Fruit fly (Drosophila melanogaster): ENCODE data around the gene CG34301.

The CG34301 gene

DNA sequence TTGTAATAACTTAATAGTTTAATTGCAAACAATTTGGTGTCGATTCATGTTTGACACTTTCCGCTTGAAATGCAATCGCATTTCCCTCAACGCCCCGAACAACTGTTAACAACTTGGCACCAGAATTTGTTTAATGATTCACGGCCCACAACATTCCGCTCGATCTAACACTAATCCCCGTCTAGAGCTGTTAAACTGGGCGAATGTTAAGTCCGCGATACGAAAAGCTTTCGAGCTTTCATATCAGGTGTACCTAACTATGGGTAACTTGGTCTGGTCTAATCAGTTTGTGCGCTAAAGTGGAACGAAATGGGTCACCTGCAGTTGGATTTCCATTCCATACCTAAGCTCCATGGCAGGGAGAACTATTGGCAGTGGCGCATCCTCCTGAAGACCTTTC is at the start of gene CG34301:
CG34301 (plus strand) TSS at position 301 of the 400 bp plus-strand sequence.
- no peak for TF ChIP-seq CG4496 (GFP tag; IDR thresholded peaks at IDR 0.05)
- TF ChIP-seq CG12605 (GFP tag; IDR thresholded peaks at IDR 0.05): no peak
- TF ChIP-seq rn (GFP tag; IDR thresholded peaks at IDR 0.05): no peak
- no peak for TF ChIP-seq CG32121 (GFP tag; IDR thresholded peaks at IDR 0.05)
- no peak for TF ChIP-seq fd96Ca (GFP tag; IDR thresholded peaks at IDR 0.05)
- TF ChIP-seq CG34367 (tag; optimal IDR thresholded peaks at IDR 0.05): no peak
- TF ChIP-seq Pif1B (GFP tag; optimal IDR thresholded peaks at IDR 0.05): no peak
- no peak for TF ChIP-seq CG15710 (tag; optimal IDR thresholded peaks at IDR 0.05)
- no peak for TF ChIP-seq CG10348 (GFP tag; IDR thresholded peaks at IDR 0.05)
- TF ChIP-seq EcR (GFP tag; optimal IDR thresholded peaks at IDR 0.05): no peak
- TF ChIP-seq gl (tag; optimal IDR thresholded peaks at IDR 0.05): no peak

DNA sequence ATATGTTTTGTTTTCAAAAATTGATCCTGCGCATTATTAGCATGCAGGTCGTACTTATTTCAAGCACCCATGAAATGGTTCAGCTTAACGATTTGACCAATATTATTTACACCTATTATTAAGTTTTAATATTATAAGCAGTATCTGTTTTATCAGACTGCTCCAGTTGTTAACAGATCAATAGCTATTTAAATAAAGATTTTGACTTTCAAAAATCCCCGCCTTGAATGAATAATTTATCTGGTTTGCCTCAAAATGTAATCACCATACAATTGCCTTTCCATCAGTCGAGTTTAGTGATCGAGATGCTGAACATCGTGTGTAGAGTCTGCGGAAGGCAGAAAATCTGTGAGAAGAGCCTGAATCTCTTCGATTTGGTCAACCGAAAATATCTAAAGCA is 48.1 kb upstream of the CG34301 start, which contains the start of gene ouib:
ouib (plus strand) TSS at position 301 of the 400 bp plus-strand sequence.
- TF ChIP-seq CG4496 (GFP tag; IDR thresholded peaks at IDR 0.05) (no peak), Pif1A (GFP tag; optimal IDR thresholded peaks at IDR 0.05) (no peak), CG8159 (tag; optimal IDR thresholded peaks at IDR 0.05) (no peak), gl (tag; optimal IDR thresholded peaks at IDR 0.05) (no peak), Ets98B (GFP tag; IDR thresholded peaks at IDR 0.05) (no peak), CG15710 (tag; optimal IDR thresholded peaks at IDR 0.05) (no peak), Snoo (tag; optimal IDR thresholded peaks at IDR 0.05) (no peak), fd96Ca (GFP tag; IDR thresholded peaks at IDR 0.05) (no peak), Pif1B (GFP tag; optimal IDR thresholded peaks at IDR 0.05) (no peak), CG34367 (tag; optimal IDR thresholded peaks at IDR 0.05) (no peak), D1 (tag; optimal IDR thresholded peaks at IDR 0.05) (no peak), CG9948 (tag; optimal IDR thresholded peaks at IDR 0.05) (no peak)

DNA sequence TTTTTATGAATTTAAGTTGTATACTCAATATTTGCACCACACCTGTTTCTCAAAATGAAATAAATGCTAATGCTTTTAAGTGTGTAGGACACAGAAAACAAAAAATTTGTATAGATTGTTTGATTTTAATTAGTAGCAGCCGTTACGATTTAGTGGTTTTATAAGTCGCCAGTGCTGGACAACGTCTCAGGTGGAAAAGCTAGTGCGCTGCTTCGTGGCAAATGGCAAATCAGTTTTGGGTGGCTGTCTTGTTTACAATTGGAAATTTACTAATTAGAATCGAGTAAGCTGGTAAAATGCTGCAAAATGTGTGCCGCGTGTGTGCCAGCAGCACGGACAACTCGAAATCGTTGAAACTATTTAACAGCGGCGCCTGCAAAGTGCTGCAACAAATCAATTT is 46.6 kb upstream of the CG34301 start, which contains the start of gene CG8159:
CG8159 (plus strand) TSS at position 223 of the 400 bp plus-strand sequence.
- TF ChIP-seq rn (GFP tag; IDR thresholded peaks at IDR 0.05): no peak
- no peak for TF ChIP-seq Snoo (tag; optimal IDR thresholded peaks at IDR 0.05)
- TF ChIP-seq CG13204 (GFP tag; optimal IDR thresholded peaks at IDR 0.05): no peak
- TF ChIP-seq fd96Ca (GFP tag; IDR thresholded peaks at IDR 0.05): no peak
- TF ChIP-seq CG8301 (tag; optimal IDR thresholded peaks at IDR 0.05): no peak
- TF ChIP-seq D1 (tag; optimal IDR thresholded peaks at IDR 0.05): no peak
- TF ChIP-seq CG12605 (GFP tag; IDR thresholded peaks at IDR 0.05): no peak
- TF ChIP-seq gl (tag; optimal IDR thresholded peaks at IDR 0.05): no peak
- TF ChIP-seq CG14655 (GFP tag; optimal IDR thresholded peaks at IDR 0.05): no peak
- no peak for TF ChIP-seq CG8159 (tag; optimal IDR thresholded peaks at IDR 0.05)
- TF ChIP-seq EcR (GFP tag; optimal IDR thresholded peaks at IDR 0.05): no peak
- no peak for TF ChIP-seq Pif1A (GFP tag; optimal IDR thresholded peaks at IDR 0.05)

DNA sequence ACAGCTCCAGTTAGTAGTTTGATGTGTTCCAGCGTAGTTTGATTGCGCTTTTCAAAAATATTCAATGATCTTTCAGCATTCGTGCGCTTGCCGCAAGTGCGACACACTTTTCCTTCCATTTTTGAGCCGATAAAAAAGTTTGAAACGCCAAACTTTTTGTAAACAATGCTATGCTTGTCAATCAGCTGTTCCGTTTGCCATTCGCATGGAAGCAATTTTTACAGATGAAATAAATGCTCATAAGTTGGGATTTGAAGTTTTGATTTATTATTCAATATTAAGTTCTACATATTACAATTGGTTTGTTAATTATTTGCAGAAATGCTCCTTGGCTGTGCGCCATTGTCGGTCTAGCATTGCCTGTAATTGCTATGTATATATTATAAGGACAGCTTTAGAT is 43.7 kb upstream of the CG34301 start, which contains the start of gene ranshi:
ranshi (minus strand) TSS at position 152 of the 400 bp plus-strand sequence.
- TF ChIP-seq D1 (tag; optimal IDR thresholded peaks at IDR 0.05) (no peak), CG4496 (GFP tag; IDR thresholded peaks at IDR 0.05) (no peak), CG13204 (GFP tag; optimal IDR thresholded peaks at IDR 0.05) (no peak), CG34367 (tag; optimal IDR thresholded peaks at IDR 0.05) (no peak), gl (tag; optimal IDR thresholded peaks at IDR 0.05) (no peak)

DNA sequence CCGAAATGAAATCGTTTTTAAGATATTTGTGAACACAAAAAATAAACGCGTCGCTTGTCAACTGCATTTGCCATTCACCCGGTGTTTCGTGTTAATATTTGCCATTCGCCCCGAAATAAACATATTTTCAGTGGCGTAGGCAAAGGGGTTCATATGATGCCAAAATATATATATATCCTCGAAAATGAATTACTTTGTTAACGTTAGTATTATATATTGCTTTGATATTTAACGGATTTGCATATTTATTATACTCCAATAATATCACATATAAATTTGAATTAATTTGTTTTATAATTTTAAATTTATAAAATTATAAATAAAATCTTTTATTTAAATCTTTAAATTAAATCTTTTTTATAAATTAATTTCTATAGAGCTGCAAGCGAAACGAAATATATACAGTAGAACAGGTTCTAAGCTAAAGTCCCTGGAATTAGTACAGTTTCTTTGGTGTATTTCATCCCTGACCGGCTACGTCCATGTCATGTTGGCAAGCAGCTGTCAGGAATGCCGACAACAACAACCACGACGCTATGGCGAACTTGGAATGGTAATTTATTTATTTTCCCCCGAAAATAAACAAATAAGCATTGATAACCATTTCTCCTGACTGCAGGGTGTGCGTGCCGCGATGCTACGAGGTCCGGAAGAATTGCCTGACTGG is 41.5 kb upstream of the CG34301 start, which contains the start of the genes M1BP and CG8202:
M1BP (minus strand) TSS at position 102 of the 667 bp plus-strand sequence.
CG8202 (plus strand) TSS at position 495 of the 667 bp plus-strand sequence.
- peak; percentile 85 for TF ChIP-seq CG9948 (tag; optimal IDR thresholded peaks at IDR 0.05)
- TF ChIP-seq CG17806 (tag; optimal IDR thresholded peaks at IDR 0.05): peak; percentile 73
- TF ChIP-seq CG13204 (GFP tag; optimal IDR thresholded peaks at IDR 0.05): no peak
- peak; percentile 88 for TF ChIP-seq Snoo (tag; optimal IDR thresholded peaks at IDR 0.05)
- no peak for TF ChIP-seq CG10348 (GFP tag; IDR thresholded peaks at IDR 0.05)
- TF ChIP-seq CG32121 (GFP tag; IDR thresholded peaks at IDR 0.05): peak; percentile 64
- no peak for TF ChIP-seq CG8301 (tag; optimal IDR thresholded peaks at IDR 0.05)
- TF ChIP-seq CG15710 (tag; optimal IDR thresholded peaks at IDR 0.05): peak; percentile 88
- no peak for TF ChIP-seq D1 (tag; optimal IDR thresholded peaks at IDR 0.05)
- 0 out of 2 replicates have a peak, but pooled peaks have one; percentile 31 for TF ChIP-seq CG12605 (GFP tag; IDR thresholded peaks at IDR 0.05)
- TF ChIP-seq CG4496 (GFP tag; IDR thresholded peaks at IDR 0.05): peak; percentile 68
- TF ChIP-seq fd96Ca (GFP tag; IDR thresholded peaks at IDR 0.05): peak; percentile 63; the same call in 2 of the 3 replicates
- TF ChIP-seq CG8159 (tag; optimal IDR thresholded peaks at IDR 0.05): peak; percentile 98
- TF ChIP-seq EcR (GFP tag; optimal IDR thresholded peaks at IDR 0.05): no peak
- no peak for TF ChIP-seq rn (GFP tag; IDR thresholded peaks at IDR 0.05)
- TF ChIP-seq CG14655 (GFP tag; optimal IDR thresholded peaks at IDR 0.05): no peak
- TF ChIP-seq Pif1B (GFP tag; optimal IDR thresholded peaks at IDR 0.05): no peak
- no peak for TF ChIP-seq gl (tag; optimal IDR thresholded peaks at IDR 0.05)
- TF ChIP-seq CG34367 (tag; optimal IDR thresholded peaks at IDR 0.05): peak; percentile 72
- TF ChIP-seq Pif1A (GFP tag; optimal IDR thresholded peaks at IDR 0.05): no peak
- peak; percentile 54; the same call in 1 of the 2 replicates for TF ChIP-seq Ets98B (GFP tag; IDR thresholded peaks at IDR 0.05)

DNA sequence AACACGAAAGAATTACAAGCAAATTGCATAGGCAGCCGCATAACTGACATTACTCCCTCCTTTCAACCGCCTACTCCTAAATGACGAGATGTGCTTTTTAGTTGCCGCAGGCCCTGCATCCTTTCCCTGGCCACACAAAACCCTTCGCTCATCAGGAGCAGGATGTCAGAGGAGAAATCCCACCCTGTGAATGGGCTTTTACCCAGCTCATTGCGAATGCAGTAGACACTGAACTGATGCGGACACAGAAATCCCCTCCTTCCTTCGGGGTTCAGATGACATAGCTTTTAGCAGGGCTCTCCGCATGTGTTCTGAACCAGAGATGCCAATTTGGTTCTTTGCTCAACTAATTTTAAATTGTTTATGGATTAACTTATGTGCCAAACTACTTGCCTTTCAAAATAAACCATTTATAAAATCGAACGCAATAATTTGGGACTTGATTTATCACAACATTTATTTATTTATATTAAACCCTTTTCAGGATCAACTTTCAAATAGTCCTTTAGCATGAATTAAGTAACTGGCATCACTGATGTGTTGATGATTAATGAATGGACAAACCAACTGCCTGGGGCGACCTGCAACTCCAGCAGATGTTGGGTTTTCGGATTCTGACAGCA is 34.0 kb upstream of the CG34301 start:
- TF ChIP-seq CG17806 (tag; optimal IDR thresholded peaks at IDR 0.05): peak; percentile 49
- peak; percentile 11 for TF ChIP-seq CG9948 (tag; optimal IDR thresholded peaks at IDR 0.05)
- peak; percentile 76 for TF ChIP-seq CG8159 (tag; optimal IDR thresholded peaks at IDR 0.05)
- peak; percentile 34 for TF ChIP-seq CG15710 (tag; optimal IDR thresholded peaks at IDR 0.05)
- TF ChIP-seq CG10348 (GFP tag; IDR thresholded peaks at IDR 0.05): no peak
- peak; percentile 31 for TF ChIP-seq Snoo (tag; optimal IDR thresholded peaks at IDR 0.05)

Data from whole organism, pupa.